Fruit fly (Drosophila melanogaster): ENCODE measurements around the gene Gas41.
A peak's percentile ranks its signal among the peaks of the same experiment; 100 is the strongest.

Gas41 gene

dm6 chr2L:6907761-6908160 lies 42.2 kb downstream of the Gas41 start, which contains the start of the genes Polr1F and Rat1 (continued):
- no peak for TF ChIP-seq Nf-YB (GFP tag; optimal IDR thresholded peaks at IDR 0.05)
- peak in 1 of 3 experiments; percentile 12 for TF ChIP-seq Stat92E (GFP tag; optimal IDR thresholded peaks at IDR 0.05)
- peak; percentile 79 for TF ChIP-seq trem (tag; optimal IDR thresholded peaks at IDR 0.05)
- TF ChIP-seq ro (GFP tag; IDR thresholded peaks at IDR 0.05) = no peak
- no peak for TF ChIP-seq CG6272 (GFP tag; IDR thresholded peaks at IDR 0.05)
- TF ChIP-seq gsb-n (tag; optimal IDR thresholded peaks at IDR 0.05) = no peak
- TF ChIP-seq Mrtf (GFP tag; IDR thresholded peaks at IDR 0.05) = no peak
- TF ChIP-seq CG7556 (GFP tag; optimal IDR thresholded peaks at IDR 0.05) = peak; percentile 17
- TF ChIP-seq CG4328 (GFP tag; optimal IDR thresholded peaks at IDR 0.05) = no peak
- peak in 1 of 2 experiments; percentile 16 for TF ChIP-seq Hr51 (GFP tag; optimal IDR thresholded peaks at IDR 0.05)
- TF ChIP-seq CG12391 (tag; optimal IDR thresholded peaks at IDR 0.05) = peak; percentile 79
- peak; percentile 70 for TF ChIP-seq gfzf (GFP tag; optimal IDR thresholded peaks at IDR 0.05)
- no peak for TF ChIP-seq cato (GFP tag; optimal IDR thresholded peaks at IDR 0.05; ENCODE audit: borderline replicate concordance)
- peak in 1 of 2 experiments; percentile 31 for TF ChIP-seq chif (GFP tag; optimal IDR thresholded peaks at IDR 0.05)
- no peak for TF ChIP-seq CrebB (tag; optimal IDR thresholded peaks at IDR 0.05)
- TF ChIP-seq CG16813 (GFP tag; IDR thresholded peaks at IDR 0.05; ENCODE audit: partially characterized antibody) = no peak
- TF ChIP-seq CG12299 (tag; optimal IDR thresholded peaks at IDR 0.05) = peak; percentile 3
- no peak for TF ChIP-seq CG31224 (GFP tag; IDR thresholded peaks at IDR 0.05)
- peak; percentile 19 for TF ChIP-seq CG4424 (GFP tag; optimal IDR thresholded peaks at IDR 0.05)
- TF ChIP-seq Xrp1 (GFP tag; IDR thresholded peaks at IDR 0.05) = peak; percentile 39; the same call in 1 of the 2 replicates
- 0 out of 2 replicates have a peak, but pooled peaks have one; percentile 11 for TF ChIP-seq NFAT (GFP tag; IDR thresholded peaks at IDR 0.05)
- TF ChIP-seq Ets65A (GFP tag) = peak; percentile 39
- peak; percentile 29 for TF ChIP-seq Fer1 (GFP tag; optimal IDR thresholded peaks at IDR 0.05)
- TF ChIP-seq CG13296 (GFP tag; optimal IDR thresholded peaks at IDR 0.05) = no peak
- TF ChIP-seq CG4707 (GFP tag; optimal IDR thresholded peaks at IDR 0.05) = no peak
- TF ChIP-seq Doc3 (GFP tag; IDR thresholded peaks at IDR 0.05; ENCODE audit: partially characterized antibody) = no peak
- peak; percentile 53 for TF ChIP-seq Dp (GFP tag; optimal IDR thresholded peaks at IDR 0.05)
- peak; percentile 35 for TF ChIP-seq zfh2 (GFP tag; optimal IDR thresholded peaks at IDR 0.05)
- no peak for TF ChIP-seq insv (GFP tag; optimal IDR thresholded peaks at IDR 0.05)
- TF ChIP-seq klu (GFP tag; IDR thresholded peaks at IDR 0.05) = no peak
- no peak for TF ChIP-seq fd3F (GFP tag; optimal IDR thresholded peaks at IDR 0.05)
- TF ChIP-seq CG1832 (GFP tag; optimal IDR thresholded peaks at IDR 0.05) = no peak
- TF ChIP-seq Hsf (GFP tag; optimal IDR thresholded peaks at IDR 0.05) = peak; percentile 19
- TF ChIP-seq CG18011 (GFP tag; optimal IDR thresholded peaks at IDR 0.05) = peak; percentile 17
- TF ChIP-seq B-H2 (GFP tag; optimal IDR thresholded peaks at IDR 0.05) = no peak
- TF ChIP-seq CG17912 (GFP tag; optimal IDR thresholded peaks at IDR 0.05) = no peak
- TF ChIP-seq Hmr (GFP tag; optimal IDR thresholded peaks at IDR 0.05) = no peak
- no peak for TF ChIP-seq kni (GFP tag; optimal IDR thresholded peaks at IDR 0.05)
- TF ChIP-seq CG12236 (GFP tag; optimal IDR thresholded peaks at IDR 0.05) = no peak
- TF ChIP-seq CG9215 (GFP tag; IDR thresholded peaks at IDR 0.05) = no peak
- no peak for TF ChIP-seq onecut (GFP tag; IDR thresholded peaks at IDR 0.05)
- TF ChIP-seq ken (GFP tag; IDR thresholded peaks at IDR 0.05) = no peak
- peak; percentile 63 for TF ChIP-seq CG17829 (tag; optimal IDR thresholded peaks at IDR 0.05)
- no peak for TF ChIP-seq CG8089 (GFP tag; optimal IDR thresholded peaks at IDR 0.05)
- no peak for TF ChIP-seq ci (GFP tag; IDR thresholded peaks at IDR 0.05)
- peak; percentile 40 for TF ChIP-seq Chrac-16 (GFP tag; optimal IDR thresholded peaks at IDR 0.05)
- TF ChIP-seq TFAM (GFP tag; optimal IDR thresholded peaks at IDR 0.05) = no peak
- no peak for TF ChIP-seq prd (optimal IDR thresholded peaks at IDR 0.05)
- TF ChIP-seq prd (GFP tag; IDR thresholded peaks at IDR 0.05) = no peak
- no peak for TF ChIP-seq Deaf1 (tag; optimal IDR thresholded peaks at IDR 0.05)
- peak; percentile 43 for TF ChIP-seq CG18476 (GFP tag; optimal IDR thresholded peaks at IDR 0.05)

Data from whole organism, embryonic.